Fruit fly (Drosophila melanogaster) whole organism, embryonic: Measurements from ENCODE around the gene Dbx.

Experiments
- Atf-2 ChIP-seq: fragments of 200-800 bp; sonication (Bioruptor generic); optimal IDR thresholded peaks from 2 replicates; lab custom pipeline; 2016; ENCODE audit warnings: missing biosample characterization, missing genetic modification characterization
- CG10274 ChIP-seq: fragments of 200-800 bp; sonication (Bioruptor generic); optimal IDR thresholded peaks from 3 replicates; lab custom pipeline; 2017; ENCODE audit warnings: missing biosample characterization, mild to moderate bottlenecking, missing genetic modification characterization
- CG10431 ChIP-seq: fragments of 200-800 bp; sonication (Bioruptor generic); optimal IDR thresholded peaks from 3 replicates; lab custom pipeline; 2018; ENCODE audit warnings: missing biosample characterization, mild to moderate bottlenecking, missing genetic modification characterization
- CG11093 ChIP-seq: fragments of 200-800 bp; sonication (Bioruptor generic); IDR thresholded peaks from 3 replicates; pipeline ENCODE4 v1.3.6; 2022; ENCODE audit warnings: missing biosample characterization, missing genetic modification characterization
- CG11504 ChIP-seq: fragments of 200-800 bp; sonication (Bioruptor generic); optimal IDR thresholded peaks from 3 replicates; lab custom pipeline; 2019; ENCODE audit warnings: missing biosample characterization, mild to moderate bottlenecking, missing genetic modification characterization, moderate library complexity
- CG11695 ChIP-seq: fragments of 200-800 bp; sonication (Bioruptor generic); IDR thresholded peaks from 3 replicates; pipeline ENCODE4 v1.3.6; 2022; ENCODE audit warnings: missing biosample characterization, missing genetic modification characterization
- CG11696 ChIP-seq: fragments of 200-800 bp; sonication (Bioruptor generic); IDR thresholded peaks from 2 replicates; pipeline ENCODE4 v1.3.6; 2022; ENCODE audit warnings: missing biosample characterization, missing genetic modification characterization
- CG12104 ChIP-seq: fragments of 200-800 bp; sonication (Bioruptor generic); optimal IDR thresholded peaks from 3 replicates; lab custom pipeline; 2016; ENCODE audit warnings: missing biosample characterization, missing genetic modification characterization
- CG12769 ChIP-seq: fragments of 200-800 bp; sonication (Bioruptor generic); optimal IDR thresholded peaks from 2 replicates; lab custom pipeline; 2019; ENCODE audit warnings: missing biosample characterization, mild to moderate bottlenecking, missing genetic modification characterization, moderate library complexity
- CG13296 ChIP-seq: fragments of 200-800 bp; sonication (Bioruptor generic); optimal IDR thresholded peaks from 3 replicates; lab custom pipeline; 2018; ENCODE audit warnings: missing biosample characterization, mild to moderate bottlenecking, missing genetic modification characterization
- CG14441 ChIP-seq: fragments of 200-800 bp; sonication (Bioruptor generic); IDR thresholded peaks from 2 replicates; pipeline ENCODE4 v1.3.6; 2022; ENCODE audit warnings: missing biosample characterization, missing genetic modification characterization
- CG18476 ChIP-seq: fragments of 200-800 bp; sonication (Bioruptor generic); optimal IDR thresholded peaks from 2 replicates; lab custom pipeline; 2016; ENCODE audit warnings: missing biosample characterization, mild to moderate bottlenecking, missing genetic modification characterization
- CG2678 ChIP-seq: fragments of 200-800 bp; sonication (Bioruptor generic); optimal IDR thresholded peaks from 3 replicates; lab custom pipeline; 2019; ENCODE audit warnings: missing biosample characterization, mild to moderate bottlenecking, missing genetic modification characterization, moderate library complexity
- CG3838 ChIP-seq: fragments of 200-800 bp; sonication (Bioruptor generic); optimal IDR thresholded peaks from 3 replicates; lab custom pipeline; 2016; ENCODE audit warnings: missing biosample characterization, missing genetic modification characterization
- CG4328 ChIP-seq: fragments of 200-800 bp; sonication (Bioruptor generic); optimal IDR thresholded peaks from 3 replicates; lab custom pipeline; 2017; ENCODE audit warnings: missing biosample characterization, missing genetic modification reagents, missing genetic modification characterization
- CG4360 ChIP-seq: fragments of 200-800 bp; sonication (Bioruptor generic); IDR thresholded peaks from 2 replicates; pipeline ENCODE4 v1.3.6; 2022; ENCODE audit warnings: missing biosample characterization, missing genetic modification characterization
- CG4424 ChIP-seq: fragments of 200-800 bp; sonication (Bioruptor generic); optimal IDR thresholded peaks from 3 replicates; lab custom pipeline; 2016; ENCODE audit warnings: missing biosample characterization, missing genetic modification characterization
- CG4617 ChIP-seq: fragments of 200-800 bp; sonication (Bioruptor generic); optimal IDR thresholded peaks from 3 replicates; lab custom pipeline; 2016; ENCODE audit warnings: missing biosample characterization, missing genetic modification characterization, borderline replicate concordance
- CG4730 ChIP-seq: fragments of 200-800 bp; sonication (Bioruptor generic); IDR thresholded peaks from 2 replicates; pipeline ENCODE4 v1.3.6; 2022; ENCODE audit warnings: missing biosample characterization, missing genetic modification characterization
- CG4820 ChIP-seq: fragments of 200-800 bp; sonication (Bioruptor generic); optimal IDR thresholded peaks from 3 replicates; lab custom pipeline; 2016; ENCODE audit warnings: missing biosample characterization, missing genetic modification characterization
- CG7745 ChIP-seq: fragments of 200-800 bp; sonication (Bioruptor generic); optimal IDR thresholded peaks from 2 replicates; lab custom pipeline; 2018; ENCODE audit warnings: missing biosample characterization, mild to moderate bottlenecking, missing genetic modification characterization, moderate library complexity
- CG8359 ChIP-seq: fragments of 200-800 bp; sonication (Bioruptor generic); optimal IDR thresholded peaks from 2 replicates; lab custom pipeline; 2017; ENCODE audit warnings: missing biosample characterization, mild to moderate bottlenecking, missing genetic modification characterization, borderline replicate concordance
- CHES-1-like ChIP-seq: fragments of 200-800 bp; sonication (Bioruptor generic); optimal IDR thresholded peaks from 2 replicates; lab custom pipeline; 2016; ENCODE audit warnings: missing biosample characterization, missing genetic modification characterization
- CkIIα-i1 ChIP-seq: fragments of 200-800 bp; sonication (Bioruptor generic); IDR thresholded peaks from 2 replicates; pipeline ENCODE4 v1.3.6; 2022; ENCODE audit warnings: missing biosample characterization, missing genetic modification characterization
- Dek ChIP-seq: fragments of 200-800 bp; sonication (Bioruptor generic); optimal IDR thresholded peaks from 3 replicates; lab custom pipeline; 2019; ENCODE audit warnings: missing biosample characterization, mild to moderate bottlenecking, missing genetic modification characterization, moderate library complexity
- Doc3 ChIP-seq: fragments of 200-800 bp; sonication (Bioruptor generic); IDR thresholded peaks from 3 replicates; pipeline ENCODE4 v1.3.6; 2022; ENCODE audit warnings: missing biosample characterization, missing genetic modification characterization; ENCODE audit not compliant: partially characterized antibody
- Drgx ChIP-seq: fragments of 200-800 bp; sonication (Bioruptor generic); IDR thresholded peaks from 2 replicates; pipeline ENCODE4 v1.3.6; 2022; ENCODE audit warnings: missing biosample characterization, missing genetic modification characterization
- Gug ChIP-seq: fragments of 200-800 bp; sonication (Bioruptor generic); IDR thresholded peaks from 4 replicates; pipeline ENCODE4 v1.3.6; 2022; ENCODE audit warnings: missing biosample characterization, missing genetic modification characterization
- H15 ChIP-seq: fragments of 200-800 bp; sonication (Bioruptor generic); IDR thresholded peaks from 3 replicates; pipeline ENCODE4 v1.3.6; 2022; ENCODE audit warnings: missing biosample characterization, missing genetic modification characterization
- Myb ChIP-seq: fragments of 200-800 bp; sonication (Bioruptor generic); optimal IDR thresholded peaks from 2 replicates; lab custom pipeline; 2016; ENCODE audit warnings: missing biosample characterization, missing genetic modification characterization
- Rfx ChIP-seq: fragments of 200-800 bp; sonication (Bioruptor generic); IDR thresholded peaks from 2 replicates; pipeline ENCODE4 v1.3.6; 2022; ENCODE audit warnings: missing biosample characterization, missing genetic modification characterization
- Side ChIP-seq: fragments of 200-800 bp; sonication (Bioruptor generic); optimal IDR thresholded peaks from 2 replicates; lab custom pipeline; 2016; ENCODE audit warnings: missing biosample characterization, missing genetic modification characterization
- Sin3A ChIP-seq: fragments of >200 bp; optimal IDR thresholded peaks from 2 replicates; lab custom pipeline; 2018
- Sox102F ChIP-seq: fragments of 200-800 bp; sonication (Bioruptor generic); optimal IDR thresholded peaks from 2 replicates; lab custom pipeline; 2018; ENCODE audit warnings: missing biosample characterization, mild to moderate bottlenecking, missing genetic modification characterization, moderate library complexity
- Spps ChIP-seq: fragments of 200-800 bp; sonication (Bioruptor generic); optimal IDR thresholded peaks from 2 replicates; lab custom pipeline; 2018; ENCODE audit warnings: missing biosample characterization, mild to moderate bottlenecking, missing genetic modification characterization
- YL-1 ChIP-seq: fragments of 200-800 bp; sonication (Bioruptor generic); optimal IDR thresholded peaks from 3 replicates; lab custom pipeline; 2017; ENCODE audit warnings: missing biosample characterization, mild to moderate bottlenecking, missing genetic modification characterization
- amos ChIP-seq: fragments of 200-800 bp; sonication (Bioruptor generic); IDR thresholded peaks from 2 replicates; pipeline ENCODE4 v1.3.6; 2022; ENCODE audit warnings: missing biosample characterization, missing genetic modification characterization; ENCODE audit not compliant: partially characterized antibody
- ash1 ChIP-seq: fragments of 200-800 bp; sonication (Bioruptor generic); optimal IDR thresholded peaks from 2 replicates; lab custom pipeline; 2018; ENCODE audit warnings: missing biosample characterization, mild to moderate bottlenecking, missing genetic modification characterization
- bsh ChIP-seq, 2 experiments: fragments of 200-800 bp; sonication (Bioruptor generic); optimal IDR thresholded peaks; 2 replicates each; lab custom pipeline; 2017 to 2018; ENCODE audit warnings: mild to moderate bottlenecking in 2 of 2, missing biosample characterization in 2 of 2, missing genetic modification characterization in 2 of 2, moderate library complexity in 1 of 2
- caup ChIP-seq: fragments of 200-800 bp; sonication (Bioruptor generic); optimal IDR thresholded peaks from 3 replicates; lab custom pipeline; 2017; ENCODE audit warnings: missing biosample characterization, mild to moderate bottlenecking, missing genetic modification characterization, moderate library complexity; ENCODE audit not compliant: severe bottlenecking
- cwo ChIP-seq: fragments of 200-800 bp; sonication (Bioruptor generic); optimal IDR thresholded peaks from 3 replicates; lab custom pipeline; 2017; ENCODE audit warnings: missing biosample characterization, missing genetic modification characterization, mild to moderate bottlenecking, moderate library complexity, missing genetic modification reagents
- dimm ChIP-seq: fragments of 200-800 bp; sonication (Bioruptor generic); IDR thresholded peaks from 2 replicates; pipeline ENCODE4 v1.3.6; 2022; ENCODE audit warnings: missing biosample characterization, missing genetic modification characterization
- eyg ChIP-seq: fragments of 200-800 bp; sonication (Bioruptor generic); optimal IDR thresholded peaks from 3 replicates; lab custom pipeline; 2016; ENCODE audit warnings: missing biosample characterization, missing genetic modification characterization
- ftz-f1 ChIP-seq: fragments of 200-800 bp; sonication (Bioruptor generic); optimal IDR thresholded peaks from 2 replicates; lab custom pipeline; 2016; ENCODE audit warnings: missing biosample characterization, missing genetic modification characterization
- grn ChIP-seq: fragments of 200-800 bp; sonication (Bioruptor generic); optimal IDR thresholded peaks from 3 replicates; lab custom pipeline; 2017; ENCODE audit warnings: missing biosample characterization, missing genetic modification characterization
- insv ChIP-seq, 2 experiments: fragments of 200-800 bp; sonication (Bioruptor generic); optimal IDR thresholded peaks; 3 replicates each; lab custom pipeline; 2016 to 2018; ENCODE audit warnings: missing biosample characterization in 2 of 2, missing genetic modification characterization in 2 of 2
- jumu ChIP-seq: fragments of 200-800 bp; sonication (Bioruptor generic); optimal IDR thresholded peaks from 3 replicates; lab custom pipeline; 2016; ENCODE audit warnings: missing biosample characterization, missing genetic modification characterization
- ken ChIP-seq: fragments of 200-800 bp; sonication (Bioruptor generic); IDR thresholded peaks from 3 replicates; pipeline ENCODE4 v1.3.6; 2022; ENCODE audit warnings: missing biosample characterization, missing genetic modification characterization
- lmd ChIP-seq: fragments of 200-800 bp; sonication (Bioruptor generic); IDR thresholded peaks from 2 replicates; pipeline ENCODE4 v1.3.6; 2022; ENCODE audit warnings: missing biosample characterization, missing genetic modification characterization
- nmo ChIP-seq: fragments of 200-800 bp; sonication (Bioruptor generic); optimal IDR thresholded peaks from 2 replicates; lab custom pipeline; 2018; ENCODE audit warnings: missing biosample characterization, mild to moderate bottlenecking, missing genetic modification characterization, moderate library complexity
- otp ChIP-seq: fragments of 200-800 bp; sonication (Bioruptor generic); IDR thresholded peaks from 3 replicates; pipeline ENCODE4, ENCODE4 v1.3.6; 2022; ENCODE audit warnings: missing biosample characterization, missing genetic modification characterization
- unc-4 ChIP-seq: fragments of 200-800 bp; sonication (Bioruptor generic); IDR thresholded peaks from 2 replicates; pipeline ENCODE4 v1.3.6; 2022; ENCODE audit warnings: missing biosample characterization, missing genetic modification characterization; ENCODE audit not compliant: partially characterized antibody

The Dbx gene

DNA sequence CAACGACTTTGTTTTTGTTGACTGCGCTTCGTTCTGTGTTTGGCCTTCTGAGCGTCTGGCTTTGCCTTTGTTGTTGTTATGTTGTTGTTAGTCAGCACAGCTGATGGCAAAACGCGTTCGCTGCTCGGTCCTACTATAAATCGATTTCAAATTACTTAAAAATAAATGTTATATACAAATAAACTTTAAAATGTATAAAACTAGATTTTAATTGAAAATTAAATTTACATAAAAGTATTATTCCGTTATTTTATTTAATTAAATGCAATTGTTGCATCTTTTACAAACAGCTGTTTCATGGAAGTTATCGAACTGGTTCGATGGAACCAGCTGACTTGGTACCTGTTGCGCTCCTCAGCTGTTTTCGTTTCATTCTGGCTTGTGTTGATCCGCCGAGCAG lies 43.0 kb downstream of the Dbx start, which contains the start of gene mv (continued):
- TF ChIP-seq Side (no peak), H15 (GFP tag; lab: Robert Waterston, UW) (no peak), nmo (GFP tag; lab: Kevin White, UChicago) (peak; percentile 25), CG4617 (no peak), Drgx (GFP tag; lab: Robert Waterston, UW) (no peak), Spps (tag; lab: Kevin White, UChicago) (no peak), CG3838 (GFP tag; lab: Kevin White, UChicago) (no peak), CG4360 (GFP tag; lab: Robert Waterston, UW) (peak; percentile 94), insv (GFP tag; optimal IDR thresholded peaks at IDR 0.05; lab: Kevin White, UChicago) (no peak), CG18476 (no peak), lmd (GFP tag; lab: Robert Waterston, UW) (no peak), ftz-f1 (GFP tag; lab: Kevin White, UChicago) (peak; percentile 72), otp (GFP tag; lab: Robert Waterston, UW) (no peak), CG11093 (GFP tag; lab: Robert Waterston, UW) (no peak), ash1 (no peak), CG10274 (GFP tag; lab: Kevin White, UChicago) (no peak), grn (GFP tag; lab: Kevin White, UChicago) (no peak), CkIIα-i1 (GFP tag; lab: Robert Waterston, UW) (no peak), CG10431 (GFP tag; lab: Kevin White, UChicago) (no peak), Sin3A (lab: Kevin White, UChicago) (no peak), CG14441 (GFP tag; lab: Robert Waterston, UW) (no peak), unc-4 (peak; percentile 61), CG4328 (GFP tag; lab: Kevin White, UChicago) (no peak), CG11504 (tag; lab: Kevin White, UChicago) (peak; percentile 11), jumu (no peak), Rfx (no peak), CG12104 (no peak), CHES-1-like (GFP tag; lab: Kevin White, UChicago) (no peak), CG7745 (tag; lab: Kevin White, UChicago) (no peak), caup (no peak), ken (GFP tag; lab: Robert Waterston, UW) (no peak), CG2678 (no peak), CG12769 (tag; lab: Kevin White, UChicago) (no peak), cwo (GFP tag; lab: Kevin White, UChicago) (no peak), Myb (GFP tag; lab: Kevin White, UChicago) (no peak), Sox102F (GFP tag; lab: Kevin White, UChicago) (no peak), CG11695 (GFP tag; lab: Robert Waterston, UW) (no peak), Doc3 (GFP tag; lab: Robert Waterston, UW) (no peak), CG13296 (GFP tag; lab: Kevin White, UChicago) (no peak), Dek (tag; lab: Kevin White, UChicago) (no peak), Atf-2 (GFP tag; lab: Kevin White, UChicago) (no peak), CG4820 (GFP tag; lab: Kevin White, UChicago) (no peak), CG4424 (GFP tag; lab: Kevin White, UChicago) (no peak), amos (GFP tag; lab: Robert Waterston, UW) (peak; percentile 31; the same call in 1 of the 2 replicates), eyg (GFP tag; lab: Kevin White, UChicago) (no peak), Gug (no peak), dimm (no peak), YL-1 (peak; percentile 23), CG8359 (GFP tag; lab: Kevin White, UChicago) (no peak), CG11696 (no peak), CG4730 (GFP tag; lab: Robert Waterston, UW) (no peak), bsh (GFP tag; optimal IDR thresholded peaks at IDR 0.05; lab: Kevin White, UChicago) (no peak)
